Fruit fly (Drosophila melanogaster): ENCODE results near the gene CG7443.

DNA sequence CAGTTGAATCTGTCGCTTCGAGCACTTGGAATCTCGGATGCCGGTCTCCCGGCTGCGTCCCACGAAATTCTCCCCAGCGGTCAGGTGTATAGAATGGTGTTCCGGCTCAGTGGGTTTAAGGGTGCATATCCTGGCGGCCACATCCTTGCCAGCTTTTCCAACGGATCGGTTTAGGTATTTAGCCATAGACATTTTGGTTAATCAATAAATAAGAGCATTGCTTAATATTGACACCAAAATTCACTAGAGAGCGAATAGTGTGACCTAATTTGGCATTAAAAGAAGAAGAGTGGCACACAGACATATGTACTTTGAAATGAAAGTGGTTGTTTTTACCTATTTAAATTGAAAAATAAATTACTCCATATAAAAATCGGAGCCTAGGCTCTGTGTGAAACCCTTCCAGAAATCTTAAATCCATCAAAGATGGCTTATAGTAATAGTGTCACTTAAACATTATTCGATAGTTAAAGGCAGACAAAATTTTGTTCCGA is 19.2 kb downstream of the CG7443 start, which contains the start of the genes PNKP and COX7AL:
- TF ChIP-seq CG17806 (tag; optimal IDR thresholded peaks at IDR 0.05), result no peak
- TF ChIP-seq CG8159 (tag; optimal IDR thresholded peaks at IDR 0.05), result no peak

All from whole organism, pupa.